Worm (Caenorhabditis elegans) whole organism, L4 larva: ENCODE measurements around the gene ref-1.
A peak's percentile ranks its signal among the peaks of the same experiment; 100 is the strongest.

Experiments used
- F44E2.7 ChIP-seq: fragments of 200-800 bp; sonication (Bioruptor generic); IDR thresholded peaks from 2 replicates; pipeline ENCODE4 v2.1.2; 2022; ENCODE audit warnings: missing genetic modification characterization, missing compliant biosample characterization
- R02D3.7 ChIP-seq: fragments of 150-350 bp; sonication (generic microtip); optimal IDR thresholded peaks from 3 replicates; lab custom pipeline; 2014; ENCODE audit warnings: missing biosample characterization, missing genetic modification characterization
- Y105C5A.15 ChIP-seq: fragments of 200-800 bp; sonication (Bioruptor generic); IDR thresholded peaks from 2 replicates; pipeline ENCODE4 v1.3.6; 2022; ENCODE audit warnings: missing genetic modification characterization, missing compliant biosample characterization
- Y5F2A.4 ChIP-seq: fragments of 200-800 bp; sonication (Bioruptor generic); optimal IDR thresholded peaks from 2 replicates; lab custom pipeline; 2018; ENCODE audit warnings: mild to moderate bottlenecking, missing genetic modification characterization, missing compliant biosample characterization
- Y75B8A.6 ChIP-seq: fragments of 200-800 bp; sonication (Bioruptor generic); IDR thresholded peaks from 2 replicates; pipeline ENCODE4 v1.3.6; 2022; ENCODE audit warnings: missing genetic modification reagents, missing genetic modification characterization, missing compliant biosample characterization
- ZK337.2 ChIP-seq: fragments of 200-800 bp; sonication (Bioruptor generic); IDR thresholded peaks from 2 replicates; pipeline ENCODE4 v1.3.6; 2022; ENCODE audit warnings: missing genetic modification reagents, missing genetic modification characterization, missing compliant biosample characterization
- aha-1 ChIP-seq: fragments of 150-350 bp; peaks from one replicate; lab custom pipeline; 2014; ENCODE audit warnings: missing biosample characterization, missing genetic modification characterization
- aly-2 ChIP-seq: sonication (generic microtip); optimal IDR thresholded peaks from 2 replicates; lab custom pipeline; 2018; ENCODE audit warnings: missing biosample characterization, missing genetic modification characterization
- arid-1 ChIP-seq: fragments of 200-800 bp; sonication (Bioruptor generic); conservative IDR thresholded peaks from 2 replicates; pipeline ENCODE4 v1.3.6; 2022; ENCODE audit warnings: missing genetic modification reagents, missing genetic modification characterization, missing compliant biosample characterization
- attf-4 ChIP-seq: sonication (generic microtip); optimal IDR thresholded peaks from 3 replicates; lab custom pipeline; 2017; ENCODE audit warnings: missing biosample characterization, missing genetic modification characterization
- ceh-28 ChIP-seq: fragments of 150-350 bp; optimal IDR thresholded peaks from 2 replicates; lab custom pipeline; 2014; ENCODE audit warnings: missing biosample characterization, missing genetic modification reagents, missing genetic modification characterization
- ceh-32 ChIP-seq: sonication (generic microtip); optimal IDR thresholded peaks from 2 replicates; lab custom pipeline; 2016; ENCODE audit warnings: mild to moderate bottlenecking, missing genetic modification characterization, missing compliant biosample characterization; ENCODE audit not compliant: poor library complexity
- ceh-62 ChIP-seq: sonication (generic microtip); optimal IDR thresholded peaks from 2 replicates; lab custom pipeline; 2017; ENCODE audit warnings: missing biosample characterization, missing genetic modification characterization
- cey-2 ChIP-seq: sonication (generic microtip); optimal IDR thresholded peaks from 3 replicates; lab custom pipeline; 2017; ENCODE audit warnings: missing genetic modification characterization, mild to moderate bottlenecking, missing compliant biosample characterization, antibody characterized with exemption, borderline replicate concordance; ENCODE audit not compliant: insufficient read depth
- daf-16 ChIP-seq, 3 experiments: sonication (generic microtip); optimal IDR thresholded peaks; 2 replicates each; lab custom pipeline; 2016 to 2017; ENCODE audit warnings: missing genetic modification characterization in 3 of 3, missing genetic modification reagents in 3 of 3, mild to moderate bottlenecking in 2 of 3, missing compliant biosample characterization in 2 of 3, missing biosample characterization in 1 of 3, moderate library complexity in 1 of 3
- daf-8 ChIP-seq: fragments of 200-800 bp; sonication (Bioruptor generic); IDR thresholded peaks from 2 replicates; pipeline ENCODE4 v1.3.6; 2022; ENCODE audit warnings: missing genetic modification characterization, missing compliant biosample characterization
- dmd-8 ChIP-seq: fragments of 200-800 bp; sonication (Bioruptor generic); IDR thresholded peaks from 2 replicates; pipeline ENCODE4 v1.3.6; 2022; ENCODE audit warnings: missing genetic modification characterization, missing compliant biosample characterization
- duxl-1 ChIP-seq: sonication (generic microtip); optimal IDR thresholded peaks from 2 replicates; lab custom pipeline; 2016; ENCODE audit warnings: mild to moderate bottlenecking, missing genetic modification characterization, moderate library complexity, missing compliant biosample characterization; ENCODE audit not compliant: poor library complexity
- dve-1 ChIP-seq: sonication (generic microtip); optimal IDR thresholded peaks from 2 replicates; lab custom pipeline; 2017; ENCODE audit warnings: antibody characterized with exemption, mild to moderate bottlenecking, missing genetic modification characterization, missing compliant biosample characterization; ENCODE audit not compliant: insufficient read depth
- fkh-10 ChIP-seq: fragments of 150-350 bp; optimal IDR thresholded peaks from 2 replicates; lab custom pipeline; 2014; ENCODE audit warnings: missing biosample characterization, missing genetic modification reagents, missing genetic modification characterization
- gei-8 ChIP-seq: fragments of 200-800 bp; sonication (Bioruptor generic); optimal IDR thresholded peaks from 2 replicates; lab custom pipeline; 2018; ENCODE audit warnings: mild to moderate bottlenecking, missing genetic modification characterization, missing compliant biosample characterization
- hif-1 ChIP-seq, 2 experiments: sonication (generic microtip); optimal IDR thresholded peaks; 2 replicates each; lab custom pipeline; 2016 to 2017; ENCODE audit warnings: missing compliant biosample characterization in 2 of 2, missing genetic modification characterization in 2 of 2, missing genetic modification reagents in 2 of 2, missing genotype in 2 of 2, mild to moderate bottlenecking in 1 of 2
- hlh-30 ChIP-seq: sonication (generic microtip); optimal IDR thresholded peaks from 2 replicates; lab custom pipeline; 2017; ENCODE audit warnings: antibody characterized with exemption, mild to moderate bottlenecking, missing genetic modification characterization, missing compliant biosample characterization; ENCODE audit not compliant: insufficient read depth
- jun-1 ChIP-seq: fragments of 150-350 bp; optimal IDR thresholded peaks from 2 replicates; lab custom pipeline; 2014; ENCODE audit warnings: missing biosample characterization, missing genetic modification reagents, missing genetic modification characterization
- lim-7 ChIP-seq: fragments of 200-800 bp; sonication (Bioruptor generic); IDR thresholded peaks from 2 replicates; pipeline ENCODE4 v1.3.6; 2022; ENCODE audit warnings: missing genetic modification characterization, missing compliant biosample characterization
- lin-13 ChIP-seq: fragments of 150-350 bp; optimal IDR thresholded peaks from 2 replicates; lab custom pipeline; 2014; ENCODE audit warnings: missing biosample characterization, missing genetic modification reagents, missing genetic modification characterization
- lin-29 ChIP-seq: fragments of 200-800 bp; sonication (Bioruptor generic); IDR thresholded peaks from 2 replicates; pipeline ENCODE4 v1.3.6; 2022; ENCODE audit warnings: missing genetic modification reagents, missing genetic modification characterization, missing compliant biosample characterization
- lin-38 ChIP-seq: fragments of 200-800 bp; sonication (Bioruptor generic); IDR thresholded peaks from 2 replicates; pipeline ENCODE4 v1.3.6; 2022; ENCODE audit warnings: missing genetic modification reagents, missing genetic modification characterization, missing compliant biosample characterization
- lir-3 ChIP-seq: sonication (generic microtip); optimal IDR thresholded peaks from 2 replicates; lab custom pipeline; 2016; ENCODE audit warnings: mild to moderate bottlenecking, missing genetic modification characterization, missing compliant biosample characterization
- lsy-2 ChIP-seq, 2 experiments: fragments of 150-350 bp in 1 of 2; sonication (generic microtip) in 1 of 2; optimal IDR thresholded peaks; 2 replicates each; lab custom pipeline; 2014 to 2017; ENCODE audit warnings: missing biosample characterization in 2 of 2, missing genetic modification characterization in 2 of 2
- madf-5 ChIP-seq, 2 experiments: fragments of 200-800 bp; sonication (Bioruptor generic); IDR thresholded peaks; 2 replicates each; pipeline ENCODE4 v1.3.6; 2022; ENCODE audit warnings: missing compliant biosample characterization in 2 of 2, missing genetic modification characterization in 2 of 2
- madf-9 ChIP-seq: fragments of 200-800 bp; sonication (Bioruptor generic); conservative IDR thresholded peaks from 2 replicates; pipeline ENCODE4 v1.3.6; 2022; ENCODE audit warnings: missing genetic modification reagents, missing genetic modification characterization, missing compliant biosample characterization
- mdt-29 ChIP-seq: fragments of 200-800 bp; sonication (Bioruptor generic); IDR thresholded peaks from 2 replicates; pipeline ENCODE4 v1.3.6; 2022; ENCODE audit warnings: missing genetic modification reagents, missing genetic modification characterization, missing compliant biosample characterization
- mes-2 ChIP-seq: sonication (generic microtip); optimal IDR thresholded peaks from 2 replicates; lab custom pipeline; 2016; ENCODE audit warnings: missing genotype, mild to moderate bottlenecking, missing genetic modification characterization, missing compliant biosample characterization; ENCODE audit not compliant: poor library complexity, severe bottlenecking
- nhr-237 ChIP-seq: sonication (generic microtip); optimal IDR thresholded peaks from 2 replicates; lab custom pipeline; 2017; ENCODE audit warnings: missing biosample characterization, missing genetic modification characterization
- nhr-25 ChIP-seq: sonication (generic microtip); optimal IDR thresholded peaks from 2 replicates; lab custom pipeline; 2017; ENCODE audit warnings: missing genetic modification characterization, mild to moderate bottlenecking, missing compliant biosample characterization, antibody characterized with exemption, moderate library complexity, borderline replicate concordance; ENCODE audit not compliant: insufficient read depth
- nhr-41 ChIP-seq: fragments of 200-800 bp; sonication (Bioruptor generic); IDR thresholded peaks from 2 replicates; pipeline ENCODE4 v1.3.6; 2022; ENCODE audit warnings: missing genetic modification reagents, missing genetic modification characterization, missing compliant biosample characterization
- nhr-42 ChIP-seq: fragments of 200-800 bp; sonication (Bioruptor generic); IDR thresholded peaks from 2 replicates; pipeline ENCODE4 v1.3.6; 2022; ENCODE audit warnings: missing genetic modification characterization, missing compliant biosample characterization
- nhr-48 ChIP-seq: sonication (generic microtip); optimal IDR thresholded peaks from 2 replicates; lab custom pipeline; 2016; ENCODE audit warnings: mild to moderate bottlenecking, missing genetic modification characterization, missing compliant biosample characterization
- nhr-77 ChIP-seq: fragments of 150-350 bp; optimal IDR thresholded peaks from 2 replicates; lab custom pipeline; 2014; ENCODE audit warnings: missing biosample characterization, missing genetic modification characterization
- pqm-1 ChIP-seq: sonication (generic microtip); optimal IDR thresholded peaks from 2 replicates; lab custom pipeline; 2017; ENCODE audit warnings: missing biosample characterization, missing genetic modification characterization
- rbr-2 ChIP-seq: sonication (generic microtip); optimal IDR thresholded peaks from 2 replicates; lab custom pipeline; 2016; ENCODE audit warnings: missing genotype, missing genetic modification characterization, missing compliant biosample characterization
- set-16 ChIP-seq: fragments of 200-800 bp; sonication (Bioruptor generic); IDR thresholded peaks from 2 replicates; pipeline ENCODE4 v1.3.6; 2022; ENCODE audit warnings: missing genetic modification reagents, missing genetic modification characterization, missing compliant biosample characterization
- snpc-1.2 ChIP-seq: fragments of 200-800 bp; sonication (Bioruptor generic); IDR thresholded peaks from 2 replicates; pipeline ENCODE4 v1.3.6; 2022; ENCODE audit warnings: missing genetic modification reagents, missing genetic modification characterization, missing compliant biosample characterization
- snpc-4 ChIP-seq: fragments of 150-350 bp; optimal IDR thresholded peaks from 2 replicates; lab custom pipeline; 2014; ENCODE audit warnings: missing biosample characterization, missing genetic modification characterization
- spr-3 ChIP-seq: fragments of 200-800 bp; sonication (Bioruptor generic); optimal IDR thresholded peaks from 2 replicates; lab custom pipeline; 2018; ENCODE audit warnings: mild to moderate bottlenecking, missing genetic modification characterization, missing compliant biosample characterization
- unc-62 ChIP-seq, 3 experiments: fragments of 150-350 bp in 1 of 3; sonication (generic microtip); optimal IDR thresholded peaks in 2 of 3; peaks in 1 of 3; 1 replicate in 1 of 3; 2 replicates in 2 of 3; lab custom pipeline; 2014 to 2017; ENCODE audit warnings: missing biosample characterization in 3 of 3, missing genetic modification characterization in 3 of 3, missing genetic modification reagents in 3 of 3, missing genotype in 1 of 3
- zag-1 ChIP-seq: fragments of 150-350 bp; optimal IDR thresholded peaks from 2 replicates; lab custom pipeline; 2014; ENCODE audit warnings: missing biosample characterization, missing genetic modification characterization
- zip-11 ChIP-seq: fragments of 200-800 bp; sonication (Bioruptor generic); IDR thresholded peaks from 2 replicates; pipeline ENCODE4 v1.3.6; 2022; ENCODE audit warnings: missing genetic modification characterization, missing compliant biosample characterization
- ztf-7 ChIP-seq: fragments of 150-350 bp; optimal IDR thresholded peaks from 2 replicates; lab custom pipeline; 2014; ENCODE audit warnings: missing biosample characterization, missing genetic modification characterization

The ref-1 gene

DNA sequence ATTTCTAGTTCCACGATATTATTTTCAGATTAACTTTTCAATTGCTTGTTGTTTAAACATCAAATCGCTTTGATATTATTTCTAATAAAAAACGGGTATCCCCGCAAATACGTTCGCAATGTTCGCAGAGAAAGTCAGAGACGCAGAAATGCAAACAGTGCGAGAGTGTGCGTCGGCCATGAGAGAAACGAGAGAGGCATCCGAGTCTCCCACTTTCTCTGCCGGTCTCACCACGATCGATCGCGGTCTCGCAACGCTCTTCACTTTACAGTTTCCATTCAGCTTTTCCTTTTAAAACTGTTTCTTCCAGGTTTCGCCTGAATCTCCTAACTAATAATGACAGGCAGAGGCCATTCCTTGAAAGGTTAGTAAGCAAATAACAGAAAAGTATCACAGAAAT, 43.9 kb upstream of the ref-1 start, which contains the start of gene F33H1.4 (continued):
- TF ChIP-seq nhr-42 (GFP tag; lab: Robert Waterston, UW) (0 out of 2 replicates have a peak, but pooled peaks have one; percentile 15), spr-3 (GFP tag; lab: Kevin White, UChicago) (no peak), nhr-237 (tag; lab: Kevin White, UChicago) (no peak), snpc-1.2 (GFP tag; lab: Robert Waterston, UW) (no peak), R02D3.7 (tag; lab: Kevin White, UChicago) (no peak), zip-11 (no peak), pqm-1 (tag; lab: Kevin White, UChicago) (no peak), F44E2.7 (no peak), Y75B8A.6 (no peak), lin-38 (GFP tag; lab: Robert Waterston, UW) (peak; percentile 57; the same call in 1 of the 2 replicates), aly-2 (tag; lab: Kevin White, UChicago) (no peak), gei-8 (GFP tag; lab: Kevin White, UChicago) (no peak), jun-1 (tag; lab: Kevin White, UChicago) (no peak), hlh-30 (tag; lab: Kevin White, UChicago) (no peak), ztf-7 (tag; lab: Kevin White, UChicago) (no peak), ZK337.2 (GFP tag; lab: Robert Waterston, UW) (no peak), hif-1 (tag; optimal IDR thresholded peaks at IDR 0.05; lab: Kevin White, UChicago) (no peak), madf-9 (GFP tag; lab: Robert Waterston, UW) (no peak), duxl-1 (tag; lab: Kevin White, UChicago) (peak; percentile 44), lin-29 (GFP tag; lab: Robert Waterston, UW) (0 out of 2 replicates have a peak, but pooled peaks have one; percentile 19), dmd-8 (GFP tag; lab: Robert Waterston, UW) (no peak), madf-5 (GFP tag; IDR thresholded peaks at IDR 0.05; lab: Robert Waterston, UW) (no peak), ceh-32 (tag; lab: Kevin White, UChicago) (no peak), lsy-2 (tag; optimal IDR thresholded peaks at IDR 0.05; lab: Kevin White, UChicago) (peak; percentile 77 to 96), zag-1 (tag; lab: Kevin White, UChicago) (no peak), Y5F2A.4 (GFP tag; lab: Kevin White, UChicago) (no peak), daf-16 (GFP tag; optimal IDR thresholded peaks at IDR 0.05; lab: Kevin White, UChicago) (no peak), daf-16 (tag; optimal IDR thresholded peaks at IDR 0.05; lab: Kevin White, UChicago) (no peak), Y105C5A.15 (GFP tag; lab: Robert Waterston, UW) (no peak), dve-1 (tag; lab: Kevin White, UChicago) (no peak), set-16 (GFP tag; lab: Robert Waterston, UW) (no peak), rbr-2 (peak; percentile 3), ceh-28 (tag; lab: Kevin White, UChicago) (peak; percentile 51), lim-7 (no peak), ceh-62 (tag; lab: Kevin White, UChicago) (no peak), aha-1 (tag; lab: Kevin White, UChicago) (no peak), mdt-29 (GFP tag; lab: Robert Waterston, UW) (no peak), nhr-77 (no peak), nhr-25 (no peak), fkh-10 (peak; percentile 3), nhr-48 (peak; percentile 21), lir-3 (tag; lab: Kevin White, UChicago) (no peak), daf-8 (no peak), nhr-41 (GFP tag; lab: Robert Waterston, UW) (no peak), mes-2 (tag; lab: Kevin White, UChicago) (peak; percentile 80), cey-2 (tag; lab: Kevin White, UChicago) (no peak), arid-1 (GFP tag; lab: Robert Waterston, UW) (peak; percentile 62; the same call in 1 of the 2 replicates), attf-4 (no peak), unc-62 (GFP tag; optimal IDR thresholded peaks at IDR 0.05 in 1 of 2; lab: Kevin White, UChicago) (no peak), unc-62 (tag; optimal IDR thresholded peaks at IDR 0.05; lab: Kevin White, UChicago) (no peak), lin-13 (GFP tag; lab: Kevin White, UChicago) (peak; percentile 99), snpc-4 (tag; lab: Kevin White, UChicago) (no peak)
